Fruit fly (Drosophila melanogaster) whole organism, embryonic: Measurements from ENCODE around the gene Gr64d.

Experiments used
- Ada2b ChIP-seq: fragments of 200-800 bp; sonication (Bioruptor generic); IDR thresholded peaks from 2 replicates; pipeline ENCODE4 v1.3.6; 2022; ENCODE audit warnings: missing biosample characterization, missing genetic modification characterization
- Atf-2 ChIP-seq: fragments of 200-800 bp; sonication (Bioruptor generic); optimal IDR thresholded peaks from 2 replicates; lab custom pipeline; 2016; ENCODE audit warnings: missing biosample characterization, missing genetic modification characterization
- B-H2 ChIP-seq: fragments of 200-800 bp; sonication (Bioruptor generic); optimal IDR thresholded peaks from 2 replicates; lab custom pipeline; 2018; ENCODE audit warnings: missing biosample characterization, mild to moderate bottlenecking, missing genetic modification characterization
- CG10543 ChIP-seq: fragments of 200-800 bp; sonication (Bioruptor generic); optimal IDR thresholded peaks from 3 replicates; lab custom pipeline; 2017; ENCODE audit warnings: missing biosample characterization, mild to moderate bottlenecking, missing genetic modification characterization, moderate library complexity
- CG15269 ChIP-seq: fragments of 200-800 bp; sonication (Bioruptor generic); optimal IDR thresholded peaks from 2 replicates; lab custom pipeline; 2018; ENCODE audit warnings: missing biosample characterization, mild to moderate bottlenecking, missing genetic modification characterization, moderate library complexity
- CG15514 ChIP-seq: fragments of 200-800 bp; sonication (Bioruptor generic); optimal IDR thresholded peaks from 3 replicates; lab custom pipeline; 2017; ENCODE audit warnings: missing biosample characterization, missing genetic modification characterization, mild to moderate bottlenecking, moderate library complexity, missing genetic modification reagents
- CG1792 ChIP-seq: fragments of 200-800 bp; sonication (Bioruptor generic); optimal IDR thresholded peaks from 2 replicates; lab custom pipeline; 2016; ENCODE audit warnings: missing biosample characterization, missing genetic modification characterization
- CG3065 ChIP-seq: fragments of 200-800 bp; sonication (Bioruptor generic); optimal IDR thresholded peaks from 2 replicates; lab custom pipeline; 2016; ENCODE audit warnings: missing biosample characterization, missing genetic modification characterization
- CG3163 ChIP-seq: fragments of 200-800 bp; sonication (Bioruptor generic); optimal IDR thresholded peaks from 3 replicates; lab custom pipeline; 2016; ENCODE audit warnings: missing biosample characterization, missing genetic modification characterization
- CG3281 ChIP-seq: fragments of 200-800 bp; sonication (Bioruptor generic); optimal IDR thresholded peaks from 3 replicates; lab custom pipeline; 2017; ENCODE audit warnings: missing biosample characterization, mild to moderate bottlenecking, missing genetic modification characterization
- CG34224 ChIP-seq: fragments of 200-800 bp; sonication (Bioruptor generic); IDR thresholded peaks from 3 replicates; pipeline ENCODE4 v1.3.6; 2022; ENCODE audit warnings: missing biosample characterization, missing genetic modification characterization; ENCODE audit not compliant: partially characterized antibody
- CG34376 ChIP-seq: fragments of 200-800 bp; sonication (Bioruptor generic); optimal IDR thresholded peaks from 2 replicates; lab custom pipeline; 2018; ENCODE audit warnings: missing biosample characterization, mild to moderate bottlenecking, missing genetic modification characterization
- CG4328 ChIP-seq: fragments of 200-800 bp; sonication (Bioruptor generic); optimal IDR thresholded peaks from 3 replicates; lab custom pipeline; 2017; ENCODE audit warnings: missing biosample characterization, missing genetic modification reagents, missing genetic modification characterization
- CG6791 ChIP-seq: fragments of 200-800 bp; sonication (Bioruptor generic); IDR thresholded peaks from 3 replicates; pipeline ENCODE4 v1.3.6; 2022; ENCODE audit warnings: missing biosample characterization, missing genetic modification characterization; ENCODE audit not compliant: partially characterized antibody
- CG8281 ChIP-seq: fragments of 200-800 bp; sonication (Bioruptor generic); optimal IDR thresholded peaks from 2 replicates; lab custom pipeline; 2018; ENCODE audit warnings: missing biosample characterization, mild to moderate bottlenecking, missing genetic modification characterization, moderate library complexity
- CG8388 ChIP-seq: fragments of 200-800 bp; sonication (Bioruptor generic); optimal IDR thresholded peaks from 2 replicates; lab custom pipeline; 2019; ENCODE audit warnings: missing biosample characterization, mild to moderate bottlenecking, missing genetic modification characterization, moderate library complexity
- CG9437 ChIP-seq: fragments of 200-800 bp; sonication (Bioruptor generic); optimal IDR thresholded peaks from 2 replicates; lab custom pipeline; 2018; ENCODE audit warnings: missing biosample characterization, mild to moderate bottlenecking, missing genetic modification characterization
- CG9609 ChIP-seq: fragments of 200-800 bp; sonication (Bioruptor generic); optimal IDR thresholded peaks from 3 replicates; lab custom pipeline; 2016; ENCODE audit warnings: missing biosample characterization, missing genetic modification characterization
- CG9876 ChIP-seq: fragments of 200-800 bp; sonication (Bioruptor generic); optimal IDR thresholded peaks from 2 replicates; lab custom pipeline; 2016; ENCODE audit warnings: missing biosample characterization, missing genetic modification characterization
- Dip2 ChIP-seq: fragments of 200-800 bp; sonication (Bioruptor generic); IDR thresholded peaks from 2 replicates; pipeline ENCODE4 v1.3.6; 2022; ENCODE audit warnings: missing biosample characterization, missing genetic modification characterization
- Drgx ChIP-seq: fragments of 200-800 bp; sonication (Bioruptor generic); IDR thresholded peaks from 2 replicates; pipeline ENCODE4 v1.3.6; 2022; ENCODE audit warnings: missing biosample characterization, missing genetic modification characterization
- Jarid2 ChIP-seq: fragments of 200-800 bp; sonication (Bioruptor generic); optimal IDR thresholded peaks from 3 replicates; lab custom pipeline; 2017; ENCODE audit warnings: mild to moderate bottlenecking, missing biosample characterization, missing genetic modification reagents, missing genetic modification characterization
- Kr ChIP-seq: fragments of 200-800 bp; sonication (Bioruptor generic); optimal IDR thresholded peaks from 2 replicates; lab custom pipeline; 2017; ENCODE audit warnings: missing biosample characterization, mild to moderate bottlenecking, missing genetic modification characterization
- Med ChIP-seq: fragments of 200-800 bp; sonication (Bioruptor generic); peaks from one replicate; lab custom pipeline; 2016; ENCODE audit warnings: missing biosample characterization, missing genetic modification characterization, mild to moderate bottlenecking, inconsistent platforms, moderate library complexity
- NFAT ChIP-seq: fragments of 200-800 bp; sonication (Bioruptor generic); IDR thresholded peaks from 2 replicates; pipeline ENCODE4 v1.3.6; 2022; ENCODE audit warnings: missing biosample characterization, missing genetic modification characterization
- NK7.1 ChIP-seq: fragments of 200-800 bp; sonication (Bioruptor generic); optimal IDR thresholded peaks from 3 replicates; lab custom pipeline; 2016; ENCODE audit warnings: missing biosample characterization, missing genetic modification characterization
- Rx ChIP-seq: fragments of 200-800 bp; sonication (Bioruptor generic); IDR thresholded peaks from 2 replicates; pipeline ENCODE4 v1.3.6; 2022; ENCODE audit warnings: missing biosample characterization, missing genetic modification characterization
- Stat92E ChIP-seq, 3 experiments: fragments of >200 bp in 2 of 3; fragments of 200-800 bp in 1 of 3; sonication (Bioruptor generic) in 1 of 3; optimal IDR thresholded peaks; 2 replicates each; lab custom pipeline; 2017 to 2019; ENCODE audit warnings: missing biosample characterization in 3 of 3, missing genetic modification characterization in 3 of 3, mild to moderate bottlenecking in 1 of 3, moderate library complexity in 1 of 3
- Trl ChIP-seq, 3 experiments: fragments of >200 bp in 2 of 3; fragments of 200-800 bp in 1 of 3; sonication (Bioruptor generic) in 1 of 3; optimal IDR thresholded peaks; 2 replicates in 1 of 3; 3 replicates in 2 of 3; lab custom pipeline; 2016 to 2017; ENCODE audit warnings: missing biosample characterization in 1 of 3, missing genetic modification characterization in 1 of 3
- Xbp1 ChIP-seq: fragments of 200-800 bp; sonication (Bioruptor generic); optimal IDR thresholded peaks from 3 replicates; lab custom pipeline; 2016; ENCODE audit warnings: missing biosample characterization, mild to moderate bottlenecking, missing genetic modification characterization
- aop ChIP-seq: fragments of 200-800 bp; sonication (Bioruptor generic); IDR thresholded peaks from 2 replicates; pipeline ENCODE4 v1.3.6; 2022; ENCODE audit warnings: missing biosample characterization, missing genetic modification characterization
- cad ChIP-seq: fragments of >200 bp; optimal IDR thresholded peaks from 2 replicates; lab custom pipeline; 2017; ENCODE audit warnings: missing biosample characterization, missing genetic modification characterization
- crol ChIP-seq: fragments of 200-800 bp; sonication (Bioruptor generic); IDR thresholded peaks from 2 replicates; pipeline ENCODE4 v1.3.6; 2022; ENCODE audit warnings: missing biosample characterization, missing genetic modification characterization
- dm ChIP-seq: fragments of 200-800 bp; sonication (Bioruptor generic); optimal IDR thresholded peaks from 3 replicates; lab custom pipeline; 2016; ENCODE audit warnings: missing biosample characterization, missing genetic modification characterization
- dmrt11E ChIP-seq: fragments of 200-800 bp; sonication (Bioruptor generic); optimal IDR thresholded peaks from 3 replicates; lab custom pipeline; 2018; ENCODE audit warnings: missing biosample characterization, mild to moderate bottlenecking, missing genetic modification characterization, moderate library complexity
- emc ChIP-seq: fragments of 200-800 bp; sonication (Bioruptor generic); optimal IDR thresholded peaks from 2 replicates; lab custom pipeline; 2016; ENCODE audit warnings: missing biosample characterization, missing genetic modification characterization
- grn ChIP-seq: fragments of 200-800 bp; sonication (Bioruptor generic); optimal IDR thresholded peaks from 3 replicates; lab custom pipeline; 2017; ENCODE audit warnings: missing biosample characterization, missing genetic modification characterization
- gsb-n ChIP-seq: fragments of 200-800 bp; sonication (Bioruptor generic); optimal IDR thresholded peaks from 3 replicates; lab custom pipeline; 2018; ENCODE audit warnings: missing biosample characterization, mild to moderate bottlenecking, missing genetic modification characterization
- hb ChIP-seq: fragments of 200-800 bp; sonication (Bioruptor generic); IDR thresholded peaks from 3 replicates; pipeline ENCODE4 v1.3.6; 2022; ENCODE audit warnings: missing biosample characterization, missing genetic modification characterization; ENCODE audit not compliant: partially characterized antibody
- kah ChIP-seq: fragments of 200-800 bp; sonication (Bioruptor generic); optimal IDR thresholded peaks from 2 replicates; lab custom pipeline; 2018; ENCODE audit warnings: missing biosample characterization, mild to moderate bottlenecking, missing genetic modification characterization
- nerfin-2 ChIP-seq: fragments of 200-800 bp; sonication (Bioruptor generic); IDR thresholded peaks from 2 replicates; pipeline ENCODE4 v1.3.6; 2022; ENCODE audit warnings: missing biosample characterization, missing genetic modification characterization; ENCODE audit not compliant: partially characterized antibody
- pnt ChIP-seq: fragments of 200-800 bp; sonication (Bioruptor generic); optimal IDR thresholded peaks from 3 replicates; lab custom pipeline; 2016; ENCODE audit warnings: missing biosample characterization, missing genetic modification characterization
- run ChIP-seq: fragments of 200-800 bp; sonication (Bioruptor generic); optimal IDR thresholded peaks from 3 replicates; lab custom pipeline; 2018; ENCODE audit warnings: missing biosample characterization, mild to moderate bottlenecking, missing genetic modification characterization
- sens ChIP-seq: fragments of 200-800 bp; sonication (Bioruptor generic); peaks from one replicate; lab custom pipeline; 2016; ENCODE audit warnings: missing biosample characterization, missing genetic modification characterization
- sisA ChIP-seq: fragments of 200-800 bp; sonication (Bioruptor generic); IDR thresholded peaks from 2 replicates; pipeline ENCODE4 v1.3.6; 2022; ENCODE audit warnings: missing biosample characterization, missing genetic modification characterization
- slbo ChIP-seq: fragments of 200-800 bp; sonication (Bioruptor generic); IDR thresholded peaks from 2 replicates; pipeline ENCODE4 v1.3.6; 2022; ENCODE audit warnings: missing biosample characterization, missing genetic modification characterization
- so ChIP-seq: fragments of 200-800 bp; sonication (Bioruptor generic); IDR thresholded peaks from 3 replicates; pipeline ENCODE4 v1.3.6; 2022; ENCODE audit warnings: missing biosample characterization, missing genetic modification characterization
- sug ChIP-seq: fragments of 200-800 bp; optimal IDR thresholded peaks from 2 replicates; lab custom pipeline; 2019; ENCODE audit warnings: missing biosample characterization, mild to moderate bottlenecking, missing genetic modification characterization, moderate library complexity
- zen ChIP-seq: fragments of 200-800 bp; sonication (Bioruptor generic); optimal IDR thresholded peaks from 3 replicates; lab custom pipeline; 2018; ENCODE audit warnings: missing biosample characterization, mild to moderate bottlenecking, missing genetic modification characterization, moderate library complexity

Gr64d gene

DNA sequence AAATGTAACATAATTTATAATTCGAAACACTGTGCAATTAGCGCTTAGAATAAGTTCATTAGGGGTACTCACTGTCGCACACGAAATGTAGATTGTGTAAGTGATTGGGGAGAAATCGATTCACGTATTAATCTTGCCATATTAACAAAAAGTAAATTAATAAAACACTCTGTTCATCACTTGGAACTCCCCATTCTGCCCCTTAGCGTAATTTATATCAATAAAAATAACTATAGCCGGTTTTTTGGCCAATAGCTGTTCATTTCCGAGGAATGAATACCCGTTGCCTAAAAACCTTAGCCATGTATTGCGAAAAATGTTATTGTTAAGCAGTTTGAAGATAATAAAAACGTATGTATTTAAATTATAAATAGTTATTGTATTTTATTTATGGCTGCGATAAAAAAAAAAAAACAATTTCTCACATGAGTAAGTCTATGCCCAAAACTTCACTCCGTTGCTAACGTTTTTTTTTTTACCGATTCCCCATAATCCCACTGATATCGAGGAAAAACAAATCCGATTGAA lies 27.5 kb downstream of the Gr64d start, which contains the start of gene Ugt305A1 (continued):
- no peak for TF ChIP-seq hb (GFP tag; lab: Robert Waterston, UW)
- TF ChIP-seq CG34224: no peak
- TF ChIP-seq so (GFP tag; lab: Robert Waterston, UW): no peak
- no peak for TF ChIP-seq CG1792 (GFP tag; lab: Kevin White, UChicago)
- no peak for TF ChIP-seq nerfin-2
- TF ChIP-seq B-H2 (GFP tag; lab: Kevin White, UChicago): no peak
- TF ChIP-seq CG9437 (GFP tag; lab: Kevin White, UChicago): no peak

DNA sequence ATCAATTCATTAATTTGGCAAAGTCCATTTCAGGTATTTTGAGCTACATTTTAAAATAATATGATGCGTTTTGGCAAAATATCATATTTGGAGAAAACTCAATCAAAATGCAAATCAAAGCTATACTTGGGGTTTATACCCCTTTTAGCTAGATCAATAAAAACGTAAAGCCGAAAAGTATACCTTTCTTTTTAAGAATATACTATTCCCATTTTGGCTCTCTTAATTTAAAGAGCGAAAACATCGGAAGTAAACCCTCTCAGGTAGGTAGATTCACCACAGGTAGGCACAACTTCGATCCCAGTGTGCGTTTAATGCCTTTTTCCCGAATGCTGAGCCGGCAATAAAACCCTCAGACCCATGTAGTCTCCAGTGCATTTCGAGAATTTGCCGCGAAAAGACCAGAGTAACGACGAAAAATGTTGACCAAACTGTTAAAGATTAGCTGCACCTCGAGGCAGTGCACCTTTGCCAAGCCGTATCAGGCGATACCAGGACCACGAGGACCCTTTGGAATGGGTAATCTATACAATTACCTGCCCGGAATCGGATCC lies 30.1 kb downstream of the Gr64d start, which contains the start of gene dib:
dib (plus strand) TSS at position 372 of the 554 bp plus-strand sequence.
- no peak for TF ChIP-seq gsb-n
- peak; percentile 46 to 57 for TF ChIP-seq Trl (optimal IDR thresholded peaks at IDR 0.05; lab: Kevin White, UChicago)
- no peak for TF ChIP-seq Trl (GFP tag; optimal IDR thresholded peaks at IDR 0.05; lab: Kevin White, UChicago)
- no peak for TF ChIP-seq Atf-2 (GFP tag; lab: Kevin White, UChicago)
- no peak for TF ChIP-seq slbo (GFP tag; lab: Robert Waterston, UW)
- no peak for TF ChIP-seq Jarid2
- no peak for TF ChIP-seq CG6791
- peak; percentile 96 for TF ChIP-seq CG3163
- no peak for TF ChIP-seq Dip2 (GFP tag; lab: Robert Waterston, UW)
- no peak for TF ChIP-seq sisA (GFP tag; lab: Robert Waterston, UW)
- peak; percentile 94 for TF ChIP-seq cad
- TF ChIP-seq zen (tag; lab: Kevin White, UChicago): peak; percentile 67
- no peak for TF ChIP-seq Rx (GFP tag; lab: Robert Waterston, UW)
- no peak for TF ChIP-seq CG3281
- no peak for TF ChIP-seq Stat92E (GFP tag; optimal IDR thresholded peaks at IDR 0.05; lab: Kevin White, UChicago)
- peak; percentile 46 for TF ChIP-seq Kr
- TF ChIP-seq Xbp1: no peak
- TF ChIP-seq aop: peak; percentile 62; the same call in 1 of the 2 replicates
- TF ChIP-seq dm (GFP tag; lab: Kevin White, UChicago): no peak
- TF ChIP-seq dmrt11E (tag; lab: Kevin White, UChicago): no peak
- peak; percentile 57 for TF ChIP-seq sens (GFP tag; lab: Kevin White, UChicago)
- TF ChIP-seq CG9876 (GFP tag; lab: Kevin White, UChicago): no peak
- no peak for TF ChIP-seq kah (GFP tag; lab: Kevin White, UChicago)
- no peak for TF ChIP-seq pnt (GFP tag; lab: Kevin White, UChicago)
- no peak for TF ChIP-seq NK7.1 (GFP tag; lab: Kevin White, UChicago)
- TF ChIP-seq CG8281 (tag; lab: Kevin White, UChicago): no peak

DNA sequence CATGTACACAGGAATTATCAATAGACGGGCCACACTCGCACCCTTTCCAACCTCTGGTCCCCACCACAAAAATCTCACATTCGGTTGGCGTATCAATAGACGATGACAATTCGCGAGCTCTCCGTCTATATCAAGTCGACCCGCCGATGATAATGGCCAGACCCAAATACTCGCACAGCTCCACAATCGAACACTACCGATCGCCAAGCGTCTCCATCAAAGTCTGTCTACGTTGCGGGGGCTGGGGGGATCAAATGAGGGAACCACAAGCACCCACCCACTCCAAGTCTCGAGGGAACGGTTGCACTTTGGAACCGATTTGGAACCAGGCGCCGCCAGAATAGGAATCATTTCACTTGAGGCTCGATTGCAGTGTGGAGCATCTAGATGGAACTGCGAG lies 36.5 kb downstream of the Gr64d start:
- no peak for TF ChIP-seq CG8388
- TF ChIP-seq CG34376 (GFP tag; lab: Kevin White, UChicago): peak; percentile 70
- TF ChIP-seq Med: peak; percentile 63
- TF ChIP-seq CG8281 (tag; lab: Kevin White, UChicago): no peak
- no peak for TF ChIP-seq CG3065 (GFP tag; lab: Kevin White, UChicago)
- peak; percentile 35; the same call in 1 of the 2 replicates for TF ChIP-seq Drgx
- TF ChIP-seq CG9609 (GFP tag; lab: Kevin White, UChicago): no peak
- TF ChIP-seq CG15514 (GFP tag; lab: Kevin White, UChicago): no peak
- TF ChIP-seq CG4328 (GFP tag; lab: Kevin White, UChicago): no peak
- 0 out of 2 replicates have a peak, but pooled peaks have one; percentile 20 for TF ChIP-seq NFAT (GFP tag; lab: Robert Waterston, UW)
- TF ChIP-seq CG10543 (GFP tag; lab: Kevin White, UChicago): peak; percentile 24
- TF ChIP-seq Ada2b (GFP tag; lab: Robert Waterston, UW): no peak
- no peak for TF ChIP-seq run (tag; lab: Kevin White, UChicago)
- TF ChIP-seq emc (GFP tag; lab: Kevin White, UChicago): no peak
- peak; percentile 73 for TF ChIP-seq crol
- TF ChIP-seq sug (tag; lab: Kevin White, UChicago): peak; percentile 33
- peak; percentile 33 for TF ChIP-seq grn (GFP tag; lab: Kevin White, UChicago)
- TF ChIP-seq CG15269 (tag; lab: Kevin White, UChicago): no peak
